Worm (Caenorhabditis elegans) whole organism, mixed stage, embryonic: ENCODE measurements around the gene srbc-62.

ENCODE experiments used
- blmp-1 ChIP-seq: fragments of 150-350 bp; optimal IDR thresholded peaks from 2 replicates; lab custom pipeline; 2014; ENCODE audit warnings: missing biosample characterization, missing genetic modification characterization
- elt-3 ChIP-seq: fragments of 150-350 bp; optimal IDR thresholded peaks from 2 replicates; lab custom pipeline; 2014; ENCODE audit warnings: missing biosample characterization, missing genetic modification characterization
- hlh-1 ChIP-seq: fragments of 150-350 bp; optimal IDR thresholded peaks from 2 replicates; lab custom pipeline; 2014; ENCODE audit warnings: missing biosample characterization, missing genetic modification reagents, missing genetic modification characterization
- lsy-2 ChIP-seq: fragments of 150-350 bp; optimal IDR thresholded peaks from 2 replicates; lab custom pipeline; 2014; ENCODE audit warnings: missing biosample characterization, missing genetic modification characterization
- mep-1 ChIP-seq: fragments of 150-350 bp; optimal IDR thresholded peaks from 2 replicates; lab custom pipeline; 2017; ENCODE audit warnings: missing biosample characterization, missing genetic modification reagents, missing genetic modification characterization, inconsistent platforms
- nhr-2 ChIP-seq: fragments of 150-350 bp; optimal IDR thresholded peaks from 2 replicates; lab custom pipeline; 2014; ENCODE audit warnings: missing biosample characterization, missing genetic modification characterization
- nhr-237 ChIP-seq: fragments of 150-350 bp; optimal IDR thresholded peaks from 2 replicates; lab custom pipeline; 2014; ENCODE audit warnings: missing biosample characterization, missing genetic modification characterization
- nhr-76 ChIP-seq: sonication (generic microtip); optimal IDR thresholded peaks from 2 replicates; lab custom pipeline; 2017; ENCODE audit warnings: missing biosample characterization, missing genetic modification characterization

DNA sequence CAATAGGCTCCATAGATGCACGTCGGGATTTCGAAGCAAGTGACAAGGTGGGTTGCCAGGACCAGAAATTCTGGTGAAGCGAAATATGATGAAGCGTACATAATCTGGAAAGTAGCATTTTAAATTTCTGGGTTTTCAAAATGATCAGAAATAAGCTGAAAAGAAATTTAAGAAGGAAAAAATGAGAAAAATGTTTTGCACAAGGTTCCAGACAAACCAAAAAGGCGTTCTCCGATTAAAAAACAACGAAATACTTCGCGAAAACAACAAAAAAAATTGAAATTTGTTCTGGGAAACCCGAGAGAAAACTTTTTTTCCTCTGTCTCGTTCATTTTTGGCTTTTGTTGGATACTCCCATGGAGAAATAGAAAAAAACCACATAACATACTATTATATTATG is 5.5 kb downstream of the srbc-62 start, which contains the start of gene srh-252:
- TF ChIP-seq blmp-1 (tag; lab: Kevin White, UChicago) (no peak), lsy-2 (tag; lab: Kevin White, UChicago) (no peak), nhr-237 (tag; lab: Kevin White, UChicago) (no peak), nhr-76 (no peak), hlh-1 (tag; lab: Kevin White, UChicago) (no peak), nhr-2 (tag; lab: Kevin White, UChicago) (no peak), mep-1 (tag; lab: Kevin White, UChicago) (no peak), elt-3 (tag; lab: Kevin White, UChicago) (no peak)
